Fruit fly (Drosophila melanogaster) whole organism: ENCODE results near the gene sdt.

Source experiments
- CG8478 ChIP-seq: fragments of >200 bp; optimal IDR thresholded peaks from 2 replicates; lab custom pipeline; 2018; ENCODE audit warnings: inconsistent platforms
- EcR ChIP-seq, 2 experiments: fragments of >200 bp; optimal IDR thresholded peaks; 2 replicates each; lab custom pipeline; 2017; ENCODE audit warnings: missing biosample characterization in 2 of 2, missing genetic modification characterization in 2 of 2, missing genetic modification reagents in 2 of 2
- pan ChIP-seq: fragments of >200 bp; optimal IDR thresholded peaks from 2 replicates; lab custom pipeline; 2017

DNA sequence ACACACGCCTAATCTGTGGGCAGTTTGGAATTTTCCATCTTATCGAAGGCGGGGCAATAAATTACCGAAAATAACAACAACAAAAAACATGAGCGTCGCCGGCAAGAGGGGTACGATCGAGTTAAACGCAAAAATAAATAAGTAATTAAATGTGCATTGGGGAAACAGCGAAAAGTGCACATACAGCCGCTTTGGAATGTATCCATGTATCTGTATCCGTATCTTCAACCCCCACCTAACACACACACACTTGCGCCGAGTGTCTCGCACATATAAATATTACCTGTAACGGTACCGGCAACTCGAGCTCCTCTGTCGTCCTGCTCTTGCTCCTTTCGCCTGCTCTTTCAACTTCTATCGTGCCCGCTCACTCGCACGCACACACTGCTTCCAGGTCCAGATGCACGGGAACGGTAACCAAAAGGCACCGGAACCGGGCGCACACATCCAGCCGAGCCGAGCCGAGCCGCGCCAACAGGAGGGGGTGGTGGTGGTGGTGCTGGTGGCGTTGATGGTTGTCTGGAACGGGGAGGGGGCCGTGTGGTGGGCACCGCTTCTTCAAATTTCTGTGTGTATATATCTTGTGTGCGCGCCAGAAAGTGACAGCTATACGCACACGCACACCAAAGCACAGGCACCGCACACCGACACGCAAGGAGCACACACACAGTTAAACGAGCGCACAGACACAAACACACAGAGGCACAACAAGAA is 36.8 kb upstream of the sdt start:
- TF ChIP-seq pan (no peak), EcR (GFP tag; optimal IDR thresholded peaks at IDR 0.05; lab: Kevin White, UChicago) (no peak), CG8478 (lab: Kevin White, UChicago) (peak; percentile 87)
